Worm (Caenorhabditis elegans): ENCODE data around the gene R09A8.2.

R09A8.2 gene

DNA sequence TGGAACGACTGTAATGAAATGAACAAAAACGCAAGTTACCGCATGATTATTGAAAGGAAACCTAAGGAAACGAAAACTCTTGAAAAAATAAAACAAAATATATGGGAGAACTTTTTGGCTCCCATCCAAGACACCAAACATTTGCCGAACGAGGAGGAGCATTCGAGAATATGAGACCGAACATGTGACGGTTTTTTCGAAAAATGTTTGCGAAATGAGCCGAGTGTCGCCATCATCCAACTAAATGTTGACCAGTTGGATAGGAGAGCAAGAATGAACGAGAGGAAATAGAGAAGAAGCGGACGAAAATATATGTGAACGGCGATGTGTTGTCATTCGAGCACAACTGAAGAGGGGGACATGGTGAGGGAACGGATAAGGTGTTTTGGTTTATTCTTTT lies 10.7 kb downstream of the R09A8.2 start:
- peak; percentile 37; the same call in 1 of the 2 replicates for TF ChIP-seq cebp-1 (GFP tag; IDR thresholded peaks at IDR 0.05)
- peak; percentile 66 for TF ChIP-seq cebp-1 (tag; optimal IDR thresholded peaks at IDR 0.05)
- TF ChIP-seq nhr-80 (tag; optimal IDR thresholded peaks at IDR 0.05), result no peak

DNA sequence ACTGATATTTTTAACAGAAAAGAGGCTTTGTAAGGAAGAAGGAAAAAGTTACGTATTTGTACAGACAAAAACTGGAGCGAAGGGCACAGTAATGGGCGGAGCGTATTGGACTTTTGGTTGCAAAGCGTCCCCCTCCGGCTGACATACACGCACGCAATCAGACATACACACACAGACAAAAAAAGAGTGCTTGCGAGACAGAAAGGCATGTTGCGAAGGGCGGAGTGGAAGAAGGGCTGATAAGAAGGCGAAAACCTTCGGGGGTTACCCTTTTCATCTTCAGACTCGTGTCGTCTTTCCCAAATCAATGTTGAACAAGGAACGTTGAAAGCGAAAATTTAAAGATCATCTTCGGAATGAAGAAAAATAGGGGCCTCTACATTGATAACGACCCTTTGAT lies 11.3 kb downstream of the R09A8.2 start:
- TF ChIP-seq B0261.1 (tag; optimal IDR thresholded peaks at IDR 0.05) (no peak), bed-2 (GFP tag; IDR thresholded peaks at IDR 0.05) (no peak), somi-1 (GFP tag; optimal IDR thresholded peaks at IDR 0.05) (no peak), hmg-20 (GFP tag; IDR thresholded peaks at IDR 0.05) (no peak), attf-5 (GFP tag; optimal IDR thresholded peaks at IDR 0.05) (no peak), nhr-27 (tag; optimal IDR thresholded peaks at IDR 0.05) (no peak), madf-6 (GFP tag; IDR thresholded peaks at IDR 0.05) (no peak), egrh-3 (GFP tag; IDR thresholded peaks at IDR 0.05) (no peak), B0035.1 (tag; optimal IDR thresholded peaks at IDR 0.05) (no peak), nfya-2 (GFP tag; IDR thresholded peaks at IDR 0.05) (no peak), madf-3 (GFP tag; IDR thresholded peaks at IDR 0.05) (no peak), K12H6.12 (tag; optimal IDR thresholded peaks at IDR 0.05) (no peak), rec-8 (tag; optimal IDR thresholded peaks at IDR 0.05) (no peak), B0019.2 (GFP tag; conservative IDR thresholded peaks at IDR 0.05) (no peak), hlh-26 (GFP tag; conservative IDR thresholded peaks at IDR 0.05) (no peak), cebp-1 (GFP tag; IDR thresholded peaks at IDR 0.05) (no peak), cebp-1 (tag; optimal IDR thresholded peaks at IDR 0.05) (peak; percentile 42), aptf-3 (GFP tag; IDR thresholded peaks at IDR 0.05) (no peak), ztf-25 (GFP tag; IDR thresholded peaks at IDR 0.05) (0 out of 2 replicates have a peak, but pooled peaks have one; percentile 36), K11D2.4 (GFP tag; IDR thresholded peaks at IDR 0.05) (no peak), him-1 (tag; optimal IDR thresholded peaks at IDR 0.05) (no peak), hlh-12 (tag; optimal IDR thresholded peaks at IDR 0.05) (no peak), ztf-3 (GFP tag; optimal IDR thresholded peaks at IDR 0.05) (no peak), Y53G8AR.9 (GFP tag; conservative IDR thresholded peaks at IDR 0.05) (no peak), unc-130 (GFP tag; optimal IDR thresholded peaks at IDR 0.05) (no peak), madf-10 (tag; optimal IDR thresholded peaks at IDR 0.05) (no peak), C06A6.2 (GFP tag; conservative IDR thresholded peaks at IDR 0.05) (0 out of 2 replicates have a peak, but pooled peaks have one; percentile 29), pbrm-1 (GFP tag; IDR thresholded peaks at IDR 0.05) (no peak), F55B11.4 (tag; optimal IDR thresholded peaks at IDR 0.05; ENCODE audit: borderline replicate concordance, insufficient read depth) (no peak), egl-18 (GFP tag; IDR thresholded peaks at IDR 0.05) (no peak), die-1 (tag; optimal IDR thresholded peaks at IDR 0.05) (no peak), mcd-1 (GFP tag; IDR thresholded peaks at IDR 0.05) (0 out of 2 replicates have a peak, but pooled peaks have one; percentile 40), F39B2.1 (GFP tag; IDR thresholded peaks at IDR 0.05) (no peak), ZK185.1 (tag; optimal IDR thresholded peaks at IDR 0.05; ENCODE audit: poor library complexity, severe bottlenecking) (no peak), ceh-27 (GFP tag; optimal IDR thresholded peaks at IDR 0.05) (no peak), ztf-26 (tag; optimal IDR thresholded peaks at IDR 0.05) (peak; percentile 62), snpc-1.3 (tag; optimal IDR thresholded peaks at IDR 0.05; ENCODE audit: insufficient read depth) (no peak), ccch-3 (GFP tag; optimal IDR thresholded peaks at IDR 0.05) (no peak), D2030.7 (GFP tag; IDR thresholded peaks at IDR 0.05) (no peak), F10E7.11 (tag; optimal IDR thresholded peaks at IDR 0.05) (no peak), hrde-1 (tag; optimal IDR thresholded peaks at IDR 0.05; ENCODE audit: borderline replicate concordance) (no peak), lin-26 (GFP tag; IDR thresholded peaks at IDR 0.05) (0 out of 2 replicates have a peak, but pooled peaks have one; percentile 56), ztf-28 (GFP tag; IDR thresholded peaks at IDR 0.05) (no peak), nfya-1 (tag; optimal IDR thresholded peaks at IDR 0.05; ENCODE audit: borderline replicate concordance, insufficient read depth) (no peak), repo-1 (tag; optimal IDR thresholded peaks at IDR 0.05) (no peak)

Data from whole organism, young adult.